Fruit fly (Drosophila melanogaster): Measurements from ENCODE around the gene Nhe2.

Gene Nhe2

DNA sequence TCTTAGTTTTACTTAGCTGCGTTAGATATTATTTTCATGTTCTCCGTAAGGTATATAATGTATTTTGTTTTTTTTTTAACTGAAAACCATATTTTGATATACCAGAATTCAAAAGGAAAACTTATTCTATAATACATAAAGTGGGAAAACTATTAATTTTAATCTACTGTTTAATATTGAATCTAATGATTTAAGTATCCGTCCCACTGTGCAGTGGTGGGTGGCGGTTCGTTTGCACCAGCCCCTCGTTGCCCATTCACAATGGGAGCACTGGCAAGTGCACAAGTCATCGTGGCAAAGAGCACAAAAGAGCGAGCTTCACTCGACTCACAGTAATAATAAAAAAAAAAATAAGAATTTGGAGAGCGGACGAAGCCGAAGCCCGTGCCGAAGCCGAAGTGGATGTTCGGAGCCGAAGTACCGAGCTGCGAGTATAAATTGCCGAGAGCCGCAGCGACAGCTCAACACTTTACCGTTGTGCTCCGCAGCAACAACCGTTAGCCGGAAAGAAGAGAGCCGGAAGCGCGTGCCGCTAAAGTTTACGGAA is 7.8 kb upstream of the Nhe2 start, which contains the start of gene CG34136 (continued):
- TF ChIP-seq nerfin-1 (tag; optimal IDR thresholded peaks at IDR 0.05) (no peak), Ssrp (tag; optimal IDR thresholded peaks at IDR 0.05) (peak; percentile 44), CkIIα-i1 (GFP tag; IDR thresholded peaks at IDR 0.05) (no peak), CG12104 (GFP tag; optimal IDR thresholded peaks at IDR 0.05) (peak; percentile 14), CG10321 (GFP tag; IDR thresholded peaks at IDR 0.05) (no peak), CG15269 (tag; optimal IDR thresholded peaks at IDR 0.05) (peak; percentile 45), CG10366 (GFP tag; IDR thresholded peaks at IDR 0.05) (no peak), caup (GFP tag; optimal IDR thresholded peaks at IDR 0.05; ENCODE audit: severe bottlenecking) (no peak), CG5245 (GFP tag; optimal IDR thresholded peaks at IDR 0.05) (no peak), Blimp-1 (GFP tag; optimal IDR thresholded peaks at IDR 0.05) (no peak), CG1832 (GFP tag; optimal IDR thresholded peaks at IDR 0.05) (no peak), Hand (GFP tag; optimal IDR thresholded peaks at IDR 0.05) (no peak), CG8944 (GFP tag; optimal IDR thresholded peaks at IDR 0.05) (no peak), br (optimal IDR thresholded peaks at IDR 0.05) (no peak), NK7.1 (GFP tag; optimal IDR thresholded peaks at IDR 0.05) (no peak), Bteb2 (GFP tag; optimal IDR thresholded peaks at IDR 0.05) (no peak), Drgx (GFP tag; IDR thresholded peaks at IDR 0.05) (peak; percentile 77), Taf1 (GFP tag; IDR thresholded peaks at IDR 0.05) (no peak), tap (tag; optimal IDR thresholded peaks at IDR 0.05) (no peak), mam (GFP tag; optimal IDR thresholded peaks at IDR 0.05) (no peak), gem (tag; optimal IDR thresholded peaks at IDR 0.05) (peak; percentile 70), CG12769 (tag; optimal IDR thresholded peaks at IDR 0.05) (no peak), esg (GFP tag; conservative IDR thresholded peaks at IDR 0.05) (peak; percentile 9; the same call in 1 of the 2 replicates), pnt (GFP tag; optimal IDR thresholded peaks at IDR 0.05) (no peak), unc-4 (GFP tag; IDR thresholded peaks at IDR 0.05; ENCODE audit: partially characterized antibody) (0 out of 2 replicates have a peak, but pooled peaks have one; percentile 20), CG7271 (tag; optimal IDR thresholded peaks at IDR 0.05) (no peak), ase (GFP tag; IDR thresholded peaks at IDR 0.05) (no peak), E2f2 (GFP tag; IDR thresholded peaks at IDR 0.05) (no peak; the same call in 1 of the 2 replicates), Hmr (GFP tag; optimal IDR thresholded peaks at IDR 0.05) (peak; percentile 31), CG33213 (GFP tag; optimal IDR thresholded peaks at IDR 0.05) (no peak), dan (GFP tag; IDR thresholded peaks at IDR 0.05) (no peak), Rfx (GFP tag; IDR thresholded peaks at IDR 0.05) (no peak), GATAe (GFP tag; conservative IDR thresholded peaks at IDR 0.05) (no peak), Camta (GFP tag; optimal IDR thresholded peaks at IDR 0.05) (no peak), Fer3 (tag; optimal IDR thresholded peaks at IDR 0.05) (no peak), ara (GFP tag; IDR thresholded peaks at IDR 0.05) (no peak), Poxn (GFP tag; IDR thresholded peaks at IDR 0.05) (no peak), CG12391 (tag; optimal IDR thresholded peaks at IDR 0.05) (no peak), Trl (optimal IDR thresholded peaks at IDR 0.05) (peak; percentile 57 to 60), Trl (GFP tag; optimal IDR thresholded peaks at IDR 0.05) (peak; percentile 20), chm (GFP tag; IDR thresholded peaks at IDR 0.05) (no peak), gce (GFP tag; IDR thresholded peaks at IDR 0.05) (no peak), Hr78 (GFP tag; optimal IDR thresholded peaks at IDR 0.05) (peak in 1 of 2 experiments; percentile 66), CG10462 (GFP tag; optimal IDR thresholded peaks at IDR 0.05) (no peak), CG3065 (GFP tag; optimal IDR thresholded peaks at IDR 0.05) (no peak), CG3726 (GFP tag; IDR thresholded peaks at IDR 0.05) (no peak), CrebB (tag; optimal IDR thresholded peaks at IDR 0.05) (no peak), CG6175 (GFP tag; IDR thresholded peaks at IDR 0.05) (no peak), Rx (GFP tag; IDR thresholded peaks at IDR 0.05) (no peak), Stat92E (GFP tag; optimal IDR thresholded peaks at IDR 0.05) (no peak), CG10267 (tag; optimal IDR thresholded peaks at IDR 0.05) (peak; percentile 28)

Data from whole organism, embryonic.